Worm (Caenorhabditis elegans) whole organism, dauer: ENCODE data around the gene F19C7.8.

Source experiments
- unc-62 ChIP-seq: sonication (generic microtip); optimal IDR thresholded peaks from 2 replicates; lab custom pipeline; 2017; ENCODE audit warnings: missing biosample characterization, missing genetic modification reagents, missing genetic modification characterization

F19C7.8 gene

DNA sequence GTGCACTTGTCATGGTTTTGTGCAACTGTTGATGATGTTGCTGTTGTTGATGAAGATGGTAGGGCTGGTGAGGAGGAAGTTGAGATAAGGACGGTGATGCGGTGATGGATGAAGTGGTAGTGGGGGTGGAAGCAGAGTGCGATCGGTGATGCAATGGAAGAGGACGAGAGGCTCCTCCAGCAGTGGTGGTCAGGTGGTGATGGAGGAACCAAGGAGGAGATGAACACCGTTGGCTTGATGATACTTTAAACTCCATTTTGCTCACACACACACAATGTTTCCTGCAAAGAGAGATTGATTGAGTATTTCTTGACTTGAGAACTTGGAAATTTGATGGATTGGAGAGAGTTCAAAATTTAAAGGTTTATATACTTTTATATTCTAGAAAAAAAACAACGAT lies at the start of gene F19C7.8:
Gene F19C7.8, minus strand, starts transcription at position 256 of the 400 bp plus-strand sequence.
- no peak for TF ChIP-seq unc-62 (GFP tag; lab: Kevin White, UChicago)

- TF ChIP-seq unc-62 (GFP tag; lab: Kevin White, UChicago), result no peak
Measured at ce11 chrIV:4686898-4687297, 49.0 kb upstream of the F19C7.8 start.

- no peak for TF ChIP-seq unc-62 (GFP tag; lab: Kevin White, UChicago)
Measured at ce11 chrIV:4686291-4686830, 48.5 kb upstream of the F19C7.8 start.

DNA sequence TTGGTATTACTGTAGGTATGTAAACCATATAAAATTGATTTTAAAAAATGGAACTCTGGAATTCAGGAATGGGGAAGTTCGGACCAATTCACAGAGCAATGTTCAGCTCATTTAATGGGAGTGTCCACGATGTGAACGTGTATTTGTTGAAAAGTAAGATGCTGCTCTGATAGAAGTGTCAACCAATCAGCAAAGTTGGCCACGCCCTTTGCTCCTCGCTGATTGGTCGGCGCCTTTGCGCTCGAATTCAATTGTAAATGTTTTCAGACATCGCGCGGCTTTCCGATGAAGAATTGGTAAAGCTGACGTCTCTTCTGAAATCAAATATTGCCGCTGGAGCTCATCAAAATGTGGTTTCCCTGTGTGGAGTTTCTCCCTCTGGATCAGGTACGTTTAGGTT lies 45.3 kb upstream of the F19C7.8 start:
- no peak for TF ChIP-seq unc-62 (GFP tag; lab: Kevin White, UChicago)

DNA sequence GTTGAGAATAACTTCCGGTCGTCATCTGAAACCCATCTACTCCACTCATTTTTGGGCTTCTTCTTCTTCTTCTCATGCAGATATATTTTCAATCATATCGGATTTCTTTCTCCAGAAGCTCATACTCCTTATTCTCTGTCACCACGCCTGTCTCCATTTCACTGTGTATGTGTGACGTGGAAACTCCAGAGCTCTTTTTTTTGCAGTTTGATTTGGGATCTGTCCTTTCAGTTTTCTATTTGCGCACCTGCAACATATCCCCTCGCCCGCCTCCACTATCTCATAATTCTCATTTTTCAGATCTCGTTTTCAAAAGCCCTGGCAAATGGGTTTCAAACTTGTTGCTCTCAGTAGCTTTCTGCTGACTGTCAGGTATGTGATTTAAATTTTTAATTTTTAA lies 40.8 kb upstream of the F19C7.8 start, which contains the start of gene kin-36:
Gene kin-36, plus strand, starts transcription at position 301 of the 400 bp plus-strand sequence.
- no peak for TF ChIP-seq unc-62 (GFP tag; lab: Kevin White, UChicago)

- no peak for TF ChIP-seq unc-62 (GFP tag; lab: Kevin White, UChicago)
Measured at ce11 chrIV:4674322-4674721, 36.4 kb upstream of the F19C7.8 start.

DNA sequence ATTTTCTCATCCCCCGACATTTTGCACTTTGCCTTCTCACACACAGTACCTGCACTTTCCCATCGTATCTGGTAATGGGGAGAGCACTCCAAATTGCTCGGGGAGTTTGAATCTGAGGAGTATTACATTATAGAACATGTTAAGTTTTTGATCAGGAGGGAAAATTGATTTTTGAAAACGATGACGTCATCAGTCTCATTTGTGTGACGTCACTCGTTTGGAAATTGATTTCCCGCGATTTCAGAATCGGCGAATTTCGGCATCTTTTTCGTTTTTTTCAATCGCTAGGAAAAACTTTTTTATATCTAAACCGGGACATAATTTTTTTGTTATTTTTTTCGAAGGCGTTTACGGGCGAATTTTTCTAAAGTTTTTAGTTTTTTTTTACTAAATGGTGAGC lies 35.4 kb upstream of the F19C7.8 start:
- TF ChIP-seq unc-62 (GFP tag; lab: Kevin White, UChicago), result no peak

- no peak for TF ChIP-seq unc-62 (GFP tag; lab: Kevin White, UChicago)
Measured at ce11 chrIV:4669242-4669641, 31.3 kb upstream of the F19C7.8 start, which contains the start of gene F29B9.12. Gene F29B9.12, plus strand, starts transcription at chrIV:4669542.

- no peak for TF ChIP-seq unc-62 (GFP tag; lab: Kevin White, UChicago)
Measured at ce11 chrIV:4667835-4668234, 29.9 kb upstream of the F19C7.8 start.

- no peak for TF ChIP-seq unc-62 (GFP tag; lab: Kevin White, UChicago)
Measured at ce11 chrIV:4667383-4667782, 29.5 kb upstream of the F19C7.8 start.

ce11 chrIV:4665079-4665478 lies 27.2 kb upstream of the F19C7.8 start, which contains the start of gene F29B9.1:
Gene F29B9.1, plus strand, starts transcription at chrIV:4665379.
- TF ChIP-seq unc-62 (GFP tag; lab: Kevin White, UChicago), result no peak

ce11 chrIV:4660151-4661041 lies 22.5 kb upstream of the F19C7.8 start, which contains the start of the genes F29B9.11 and jmjd-1.2:
Gene F29B9.11, minus strand, starts transcription at chrIV:4660201.
Gene jmjd-1.2, plus strand, starts transcription at chrIV:4660991.
- no peak for TF ChIP-seq unc-62 (GFP tag; lab: Kevin White, UChicago)

ce11 chrIV:4659277-4659676 lies 21.4 kb upstream of the F19C7.8 start, which contains the start of gene mrps-21:
Gene mrps-21, minus strand, starts transcription at chrIV:4659517.
- no peak for TF ChIP-seq unc-62 (GFP tag; lab: Kevin White, UChicago)

DNA sequence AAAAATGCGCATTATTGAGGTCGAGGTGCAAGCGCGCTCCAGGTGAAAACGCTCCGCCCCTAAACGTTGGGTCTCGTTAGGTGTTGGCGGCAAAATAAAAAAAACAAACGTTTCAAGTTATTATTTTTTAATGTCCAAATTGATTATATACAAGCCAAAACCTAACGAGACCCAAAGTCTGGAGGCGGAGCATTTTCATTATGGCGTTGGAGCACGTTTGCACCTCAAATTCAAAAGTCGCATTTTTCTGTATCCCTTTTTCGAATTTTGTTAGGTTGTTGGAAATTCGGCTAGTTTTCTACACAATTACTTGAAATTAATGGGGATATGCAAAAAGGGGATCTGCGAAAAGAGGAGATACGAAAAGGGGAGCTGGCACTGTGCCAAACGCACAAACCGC lies 20.0 kb upstream of the F19C7.8 start, which contains the start of gene col-111:
Gene col-111, minus strand, starts transcription at position 101 of the 400 bp plus-strand sequence.
- TF ChIP-seq unc-62 (GFP tag; lab: Kevin White, UChicago), result no peak

ce11 chrIV:4656380-4656779 lies 18.5 kb upstream of the F19C7.8 start:
- no peak for TF ChIP-seq unc-62 (GFP tag; lab: Kevin White, UChicago)

ce11 chrIV:4655979-4656378 lies 18.1 kb upstream of the F19C7.8 start:
- no peak for TF ChIP-seq unc-62 (GFP tag; lab: Kevin White, UChicago)
